Fruit fly (Drosophila melanogaster) whole organism, embryonic: Measurements from ENCODE around the gene mAChR-C.

Experiments
- Adf1 ChIP-seq: fragments of 200-800 bp; sonication (Bioruptor generic); IDR thresholded peaks from 2 replicates; pipeline ENCODE4 v1.3.6; 2022; ENCODE audit warnings: missing biosample characterization, missing genetic modification characterization
- Awh ChIP-seq: fragments of 200-800 bp; sonication (Bioruptor generic); IDR thresholded peaks from 2 replicates; pipeline ENCODE4, ENCODE4 v1.3.6; 2022; ENCODE audit warnings: missing biosample characterization, missing genetic modification characterization
- CG13894 ChIP-seq: fragments of 200-800 bp; sonication (Bioruptor generic); optimal IDR thresholded peaks from 3 replicates; lab custom pipeline; 2018; ENCODE audit warnings: missing biosample characterization, mild to moderate bottlenecking, missing genetic modification characterization, moderate library complexity
- CG14014 ChIP-seq: fragments of 200-800 bp; sonication (Bioruptor generic); IDR thresholded peaks from 2 replicates; pipeline ENCODE4 v1.3.6; 2022; ENCODE audit warnings: missing biosample characterization, missing genetic modification characterization
- CG15479 ChIP-seq: fragments of 200-800 bp; sonication (Bioruptor generic); optimal IDR thresholded peaks from 3 replicates; lab custom pipeline; 2019; ENCODE audit warnings: missing biosample characterization, mild to moderate bottlenecking, missing genetic modification characterization, moderate library complexity
- CG1603 ChIP-seq: fragments of 200-800 bp; sonication (Bioruptor generic); optimal IDR thresholded peaks from 2 replicates; lab custom pipeline; 2019; ENCODE audit warnings: missing biosample characterization, mild to moderate bottlenecking, missing genetic modification characterization, moderate library complexity
- CG18476 ChIP-seq: fragments of 200-800 bp; sonication (Bioruptor generic); optimal IDR thresholded peaks from 2 replicates; lab custom pipeline; 2016; ENCODE audit warnings: missing biosample characterization, mild to moderate bottlenecking, missing genetic modification characterization
- CG18599 ChIP-seq: fragments of 200-800 bp; sonication (Bioruptor generic); optimal IDR thresholded peaks from 3 replicates; lab custom pipeline; 2017; ENCODE audit warnings: missing biosample characterization, missing genetic modification characterization, mild to moderate bottlenecking, moderate library complexity, missing genetic modification reagents
- CG2202 ChIP-seq: fragments of 200-800 bp; sonication (Bioruptor generic); optimal IDR thresholded peaks from 2 replicates; lab custom pipeline; 2018; ENCODE audit warnings: missing biosample characterization, mild to moderate bottlenecking, missing genetic modification characterization
- CG3065 ChIP-seq: fragments of 200-800 bp; sonication (Bioruptor generic); optimal IDR thresholded peaks from 2 replicates; lab custom pipeline; 2016; ENCODE audit warnings: missing biosample characterization, missing genetic modification characterization
- CG32532 ChIP-seq: fragments of 200-800 bp; sonication (Bioruptor generic); IDR thresholded peaks from 2 replicates; pipeline ENCODE4 v1.3.6; 2022; ENCODE audit warnings: missing biosample characterization, missing genetic modification characterization
- CG33557 ChIP-seq: fragments of 200-800 bp; sonication (Bioruptor generic); optimal IDR thresholded peaks from 2 replicates; lab custom pipeline; 2019; ENCODE audit warnings: missing biosample characterization, mild to moderate bottlenecking, missing genetic modification characterization, moderate library complexity
- CG34376 ChIP-seq: fragments of 200-800 bp; sonication (Bioruptor generic); optimal IDR thresholded peaks from 2 replicates; lab custom pipeline; 2018; ENCODE audit warnings: missing biosample characterization, mild to moderate bottlenecking, missing genetic modification characterization
- CG42726 ChIP-seq: fragments of 200-800 bp; sonication (Bioruptor generic); IDR thresholded peaks from 2 replicates; pipeline ENCODE4 v1.3.6; 2022; ENCODE audit warnings: missing biosample characterization, missing genetic modification characterization; ENCODE audit not compliant: partially characterized antibody
- CG4707 ChIP-seq: fragments of 200-800 bp; sonication (Bioruptor generic); optimal IDR thresholded peaks from 2 replicates; lab custom pipeline; 2018; ENCODE audit warnings: missing biosample characterization, mild to moderate bottlenecking, missing genetic modification characterization, moderate library complexity
- CG8478 ChIP-seq: fragments of >200 bp; optimal IDR thresholded peaks from 2 replicates; lab custom pipeline; 2018
- D ChIP-seq, 2 experiments: fragments of 200-800 bp in 1 of 2; fragments of >200 bp in 1 of 2; sonication (Bioruptor generic) in 1 of 2; optimal IDR thresholded peaks; 2 replicates in 1 of 2; 3 replicates in 1 of 2; lab custom pipeline; 2017; ENCODE audit warnings: mild to moderate bottlenecking in 1 of 2, missing biosample characterization in 1 of 2, missing genetic modification characterization in 1 of 2, missing genetic modification reagents in 1 of 2
- Dek ChIP-seq: fragments of 200-800 bp; sonication (Bioruptor generic); optimal IDR thresholded peaks from 3 replicates; lab custom pipeline; 2019; ENCODE audit warnings: missing biosample characterization, mild to moderate bottlenecking, missing genetic modification characterization, moderate library complexity
- HLH3B ChIP-seq: fragments of 200-800 bp; sonication (Bioruptor generic); IDR thresholded peaks from 2 replicates; pipeline ENCODE4 v1.3.6; 2022; ENCODE audit warnings: missing biosample characterization, missing genetic modification characterization
- Hand ChIP-seq: fragments of 200-800 bp; sonication (Bioruptor generic); optimal IDR thresholded peaks from 2 replicates; lab custom pipeline; 2017; ENCODE audit warnings: mild to moderate bottlenecking, missing biosample characterization, missing genetic modification reagents, missing genetic modification characterization
- Hr78 ChIP-seq, 2 experiments: fragments of 200-800 bp in 1 of 2; fragments of >200 bp in 1 of 2; sonication (Bioruptor generic) in 1 of 2; optimal IDR thresholded peaks; 2 replicates each; lab custom pipeline; 2017 to 2019; ENCODE audit warnings: missing biosample characterization in 2 of 2, missing genetic modification characterization in 2 of 2, mild to moderate bottlenecking in 1 of 2, moderate library complexity in 1 of 2
- Med ChIP-seq: fragments of 200-800 bp; sonication (Bioruptor generic); peaks from one replicate; lab custom pipeline; 2016; ENCODE audit warnings: missing biosample characterization, missing genetic modification characterization, mild to moderate bottlenecking, inconsistent platforms, moderate library complexity
- Pdp1 ChIP-seq, 2 experiments: fragments of 200-800 bp; sonication (Bioruptor generic); optimal IDR thresholded peaks; 3 replicates each; lab custom pipeline; 2016; ENCODE audit warnings: missing biosample characterization in 2 of 2, missing genetic modification characterization in 2 of 2, mild to moderate bottlenecking in 1 of 2, moderate library complexity in 1 of 2
- Sox100B ChIP-seq: fragments of 200-800 bp; sonication (Bioruptor generic); optimal IDR thresholded peaks from 3 replicates; lab custom pipeline; 2018; ENCODE audit warnings: missing biosample characterization, mild to moderate bottlenecking, missing genetic modification characterization
- Sry-δ ChIP-seq: fragments of 200-800 bp; sonication (Bioruptor generic); optimal IDR thresholded peaks from 2 replicates; lab custom pipeline; 2016; ENCODE audit warnings: missing biosample characterization, missing genetic modification characterization
- Trl ChIP-seq, 3 experiments: fragments of >200 bp in 2 of 3; fragments of 200-800 bp in 1 of 3; sonication (Bioruptor generic) in 1 of 3; optimal IDR thresholded peaks; 2 replicates in 1 of 3; 3 replicates in 2 of 3; lab custom pipeline; 2016 to 2017; ENCODE audit warnings: missing biosample characterization in 1 of 3, missing genetic modification characterization in 1 of 3
- Xrp1 ChIP-seq: fragments of 200-800 bp; sonication (Bioruptor generic); IDR thresholded peaks from 2 replicates; pipeline ENCODE4 v1.3.6; 2022; ENCODE audit warnings: missing biosample characterization, missing genetic modification characterization
- amos ChIP-seq: fragments of 200-800 bp; sonication (Bioruptor generic); IDR thresholded peaks from 2 replicates; pipeline ENCODE4 v1.3.6; 2022; ENCODE audit warnings: missing biosample characterization, missing genetic modification characterization; ENCODE audit not compliant: partially characterized antibody
- cad ChIP-seq: fragments of >200 bp; optimal IDR thresholded peaks from 2 replicates; lab custom pipeline; 2017; ENCODE audit warnings: missing biosample characterization, missing genetic modification characterization
- chif ChIP-seq, 2 experiments: fragments of 200-800 bp; sonication (Bioruptor generic); optimal IDR thresholded peaks; 3 replicates each; lab custom pipeline; 2016; ENCODE audit warnings: missing biosample characterization in 2 of 2, missing genetic modification characterization in 2 of 2
- fd102C ChIP-seq: fragments of 200-800 bp; sonication (Bioruptor generic); optimal IDR thresholded peaks from 2 replicates; lab custom pipeline; 2018; ENCODE audit warnings: missing biosample characterization, mild to moderate bottlenecking, missing genetic modification characterization, moderate library complexity
- fru ChIP-seq: fragments of >200 bp; optimal IDR thresholded peaks from 2 replicates; lab custom pipeline; 2017
- gce ChIP-seq: fragments of 200-800 bp; sonication (Bioruptor generic); IDR thresholded peaks from 3 replicates; pipeline ENCODE4 v1.3.6; 2022; ENCODE audit warnings: missing biosample characterization, missing genetic modification characterization
- gsb-n ChIP-seq: fragments of 200-800 bp; sonication (Bioruptor generic); optimal IDR thresholded peaks from 3 replicates; lab custom pipeline; 2018; ENCODE audit warnings: missing biosample characterization, mild to moderate bottlenecking, missing genetic modification characterization
- hth ChIP-seq: fragments of >200 bp; optimal IDR thresholded peaks from 2 replicates; lab custom pipeline; 2017; ENCODE audit warnings: inconsistent platforms
- lab ChIP-seq: fragments of 200-800 bp; sonication (Bioruptor generic); optimal IDR thresholded peaks from 3 replicates; lab custom pipeline; 2017; ENCODE audit warnings: missing biosample characterization, missing genetic modification characterization, mild to moderate bottlenecking, moderate library complexity, missing genetic modification reagents
- lola ChIP-seq, 3 experiments: fragments of >200 bp in 2 of 3; fragments of 200-800 bp in 1 of 3; sonication (Bioruptor generic) in 1 of 3; optimal IDR thresholded peaks; 2 replicates each; lab custom pipeline; 2017 to 2019; ENCODE audit warnings: missing biosample characterization in 3 of 3, missing genetic modification characterization in 3 of 3, mild to moderate bottlenecking in 1 of 3, moderate library complexity in 1 of 3
- nerfin-1 ChIP-seq: fragments of 200-800 bp; sonication (Bioruptor generic); optimal IDR thresholded peaks from 3 replicates; lab custom pipeline; 2019; ENCODE audit warnings: missing biosample characterization, mild to moderate bottlenecking, missing genetic modification characterization, moderate library complexity
- p53 ChIP-seq: fragments of 200-800 bp; sonication (Bioruptor generic); optimal IDR thresholded peaks from 2 replicates; lab custom pipeline; 2016; ENCODE audit warnings: missing biosample characterization, missing genetic modification characterization
- pb ChIP-seq: fragments of 200-800 bp; sonication (Bioruptor generic); optimal IDR thresholded peaks from 3 replicates; lab custom pipeline; 2016; ENCODE audit warnings: missing biosample characterization, missing genetic modification characterization
- sd ChIP-seq: fragments of 200-800 bp; sonication (Bioruptor generic); optimal IDR thresholded peaks from 3 replicates; lab custom pipeline; 2018; ENCODE audit warnings: missing biosample characterization, mild to moderate bottlenecking, missing genetic modification characterization, moderate library complexity
- sens ChIP-seq: fragments of 200-800 bp; sonication (Bioruptor generic); peaks from one replicate; lab custom pipeline; 2016; ENCODE audit warnings: missing biosample characterization, missing genetic modification characterization
- shn ChIP-seq: fragments of 200-800 bp; sonication (Bioruptor generic); optimal IDR thresholded peaks from 3 replicates; lab custom pipeline; 2016; ENCODE audit warnings: missing biosample characterization, missing genetic modification characterization
- sim ChIP-seq: fragments of 200-800 bp; sonication (Bioruptor generic); IDR thresholded peaks from 2 replicates; pipeline ENCODE4 v1.3.6; 2022; ENCODE audit warnings: missing biosample characterization, missing genetic modification characterization
- sob ChIP-seq: fragments of 200-800 bp; sonication (Bioruptor generic); IDR thresholded peaks from 2 replicates; pipeline ENCODE4 v1.3.6; 2022; ENCODE audit warnings: missing biosample characterization, missing genetic modification characterization
- sqz ChIP-seq: fragments of 200-800 bp; sonication (Bioruptor generic); optimal IDR thresholded peaks from 3 replicates; lab custom pipeline; 2018; ENCODE audit warnings: missing biosample characterization, mild to moderate bottlenecking, missing genetic modification characterization
- sr ChIP-seq: fragments of 200-800 bp; sonication (Bioruptor generic); IDR thresholded peaks from 3 replicates; pipeline ENCODE4 v1.3.6; 2022; ENCODE audit warnings: missing biosample characterization, missing genetic modification characterization
- ssp ChIP-seq: fragments of 200-800 bp; sonication (Bioruptor generic); IDR thresholded peaks from 2 replicates; pipeline ENCODE4 v1.3.6; 2022; ENCODE audit warnings: missing biosample characterization, missing genetic modification characterization
- tap ChIP-seq: fragments of 200-800 bp; optimal IDR thresholded peaks from 3 replicates; lab custom pipeline; 2019; ENCODE audit warnings: missing biosample characterization, mild to moderate bottlenecking, missing genetic modification characterization, moderate library complexity

Gene mAChR-C

DNA sequence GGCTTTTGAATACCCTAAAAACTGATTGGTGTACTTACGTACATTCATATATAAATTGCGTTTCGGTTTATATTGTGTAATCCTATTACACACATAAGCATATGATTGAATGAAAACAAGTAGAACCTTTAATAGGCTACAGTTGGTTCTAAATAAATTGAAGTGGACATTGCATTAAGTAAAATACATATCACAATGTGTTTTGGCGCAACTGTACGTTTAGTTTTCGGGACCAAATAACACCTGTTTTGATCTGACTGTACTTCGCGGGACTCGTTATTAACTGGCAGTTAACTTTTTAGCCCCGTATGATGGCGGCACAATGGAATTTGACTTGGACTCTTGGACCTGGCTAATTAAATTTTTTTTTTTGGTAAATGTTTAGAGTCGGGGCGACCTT, 34.3 kb upstream of the mAChR-C start (continued):
- TF ChIP-seq Sox100B (GFP tag; lab: Kevin White, UChicago) = no peak
- no peak for TF ChIP-seq Sry-δ (GFP tag; lab: Kevin White, UChicago)
- no peak for TF ChIP-seq ssp (GFP tag; lab: Robert Waterston, UW)
- no peak for TF ChIP-seq CG14014 (GFP tag; lab: Robert Waterston, UW)
- TF ChIP-seq Xrp1 (GFP tag; lab: Robert Waterston, UW) = no peak
- TF ChIP-seq CG18476 (GFP tag; lab: Kevin White, UChicago) = no peak
- no peak for TF ChIP-seq HLH3B (GFP tag; lab: Robert Waterston, UW)
- no peak for TF ChIP-seq Hr78 (GFP tag; optimal IDR thresholded peaks at IDR 0.05; lab: Kevin White, UChicago)
- peak; percentile 40 for TF ChIP-seq sqz (GFP tag; lab: Kevin White, UChicago)
- TF ChIP-seq D (optimal IDR thresholded peaks at IDR 0.05; lab: Kevin White, UChicago) = no peak
- TF ChIP-seq D (GFP tag; optimal IDR thresholded peaks at IDR 0.05; lab: Kevin White, UChicago) = no peak
- no peak for TF ChIP-seq CG3065
- TF ChIP-seq fru (lab: Kevin White, UChicago) = no peak
- TF ChIP-seq CG42726 (GFP tag; lab: Robert Waterston, UW) = no peak
- peak; percentile 63 for TF ChIP-seq sens (GFP tag; lab: Kevin White, UChicago)
- no peak for TF ChIP-seq hth (lab: Kevin White, UChicago)
- no peak for TF ChIP-seq fd102C (GFP tag; lab: Kevin White, UChicago)
- TF ChIP-seq gce = no peak
- TF ChIP-seq amos (GFP tag; lab: Robert Waterston, UW) = no peak
- no peak for TF ChIP-seq sr
- no peak for TF ChIP-seq CG2202 (tag; lab: Kevin White, UChicago)
- TF ChIP-seq lola (GFP tag; optimal IDR thresholded peaks at IDR 0.05; lab: Kevin White, UChicago) = no peak

DNA sequence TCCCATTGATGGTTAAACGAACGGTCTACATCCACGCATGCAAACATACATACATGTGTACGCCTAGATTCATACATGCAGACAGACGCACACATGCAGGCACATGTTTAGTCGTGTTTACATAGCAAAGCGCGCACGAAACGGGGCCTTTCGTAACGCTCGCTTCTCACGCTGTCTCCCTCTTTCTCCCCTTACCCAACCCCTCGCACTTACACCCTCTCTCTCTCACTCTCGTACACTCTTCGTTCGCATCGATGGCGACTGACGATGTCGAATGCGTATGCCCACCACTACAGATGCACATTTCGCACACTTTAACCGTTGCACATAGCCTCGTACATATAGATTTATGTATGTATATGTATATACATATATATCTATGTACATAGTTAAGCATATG, 33.6 kb upstream of the mAChR-C start:
- no peak for TF ChIP-seq pb
- TF ChIP-seq Hand (GFP tag; lab: Kevin White, UChicago) = peak; percentile 0
- peak; percentile 55 for TF ChIP-seq CG18599 (GFP tag; lab: Kevin White, UChicago)
- TF ChIP-seq chif (GFP tag; optimal IDR thresholded peaks at IDR 0.05; lab: Kevin White, UChicago) = no peak
- peak; percentile 36 for TF ChIP-seq CG15479 (GFP tag; lab: Kevin White, UChicago)
- TF ChIP-seq nerfin-1 = peak; percentile 21
- peak; percentile 89 for TF ChIP-seq CG8478 (lab: Kevin White, UChicago)
- TF ChIP-seq p53 (GFP tag; lab: Kevin White, UChicago) = peak; percentile 97
- peak; percentile 14 for TF ChIP-seq sd (tag; lab: Kevin White, UChicago)
- TF ChIP-seq Trl (optimal IDR thresholded peaks at IDR 0.05; lab: Kevin White, UChicago) = peak; percentile 16 to 26
- no peak for TF ChIP-seq Trl (GFP tag; optimal IDR thresholded peaks at IDR 0.05; lab: Kevin White, UChicago)
- TF ChIP-seq CG13894 (tag; lab: Kevin White, UChicago) = peak; percentile 86
- peak; percentile 57 for TF ChIP-seq D (optimal IDR thresholded peaks at IDR 0.05; lab: Kevin White, UChicago)
- no peak for TF ChIP-seq D (GFP tag; optimal IDR thresholded peaks at IDR 0.05; lab: Kevin White, UChicago)
- TF ChIP-seq CG1603 (tag; lab: Kevin White, UChicago) = peak; percentile 10
- TF ChIP-seq CG4707 (GFP tag; lab: Kevin White, UChicago) = peak; percentile 7
- peak; percentile 20 for TF ChIP-seq CG34376
- TF ChIP-seq Dek = no peak
- peak in 1 of 2 experiments; percentile 65 for TF ChIP-seq Pdp1 (GFP tag; optimal IDR thresholded peaks at IDR 0.05; lab: Kevin White, UChicago)
- TF ChIP-seq CG33557 (GFP tag; lab: Kevin White, UChicago) = peak; percentile 14
- no peak for TF ChIP-seq shn
- TF ChIP-seq gsb-n (tag; lab: Kevin White, UChicago) = peak; percentile 17
- TF ChIP-seq Adf1 = peak; percentile 73
- no peak for TF ChIP-seq sim (GFP tag; lab: Robert Waterston, UW)
- TF ChIP-seq Med = peak; percentile 51
- TF ChIP-seq cad (GFP tag; lab: Kevin White, UChicago) = no peak
- TF ChIP-seq lab (GFP tag; lab: Kevin White, UChicago) = peak; percentile 13
- TF ChIP-seq tap (tag; lab: Kevin White, UChicago) = peak; percentile 26
- no peak for TF ChIP-seq CG32532 (GFP tag; lab: Robert Waterston, UW)
- 0 out of 2 replicates have a peak, but pooled peaks have one; percentile 28 for TF ChIP-seq sob (GFP tag; lab: Robert Waterston, UW)
- no peak for TF ChIP-seq Awh (GFP tag; lab: Robert Waterston, UW)
